Worm (Caenorhabditis elegans) whole organism, L1 larva: ENCODE measurements around the gene tif-1A.

Source experiments
- C16A3.4 ChIP-seq: fragments of 150-350 bp; optimal IDR thresholded peaks from 2 replicates; lab custom pipeline; 2014; ENCODE audit warnings: missing biosample characterization, missing genetic modification characterization
- F16B12.6 ChIP-seq: fragments of 150-350 bp; optimal IDR thresholded peaks from 2 replicates; lab custom pipeline; 2014; ENCODE audit warnings: missing biosample characterization, missing genetic modification characterization
- aly-2 ChIP-seq: fragments of 150-350 bp; optimal IDR thresholded peaks from 2 replicates; lab custom pipeline; 2014; ENCODE audit warnings: missing biosample characterization, missing genetic modification characterization
- blmp-1 ChIP-seq: fragments of 150-350 bp; optimal IDR thresholded peaks from 2 replicates; lab custom pipeline; 2014; ENCODE audit warnings: missing biosample characterization, missing genetic modification characterization
- ceh-8 ChIP-seq: fragments of 200-800 bp; sonication (Bioruptor generic); optimal IDR thresholded peaks from 2 replicates; lab custom pipeline; 2018; ENCODE audit warnings: mild to moderate bottlenecking, missing genetic modification characterization, moderate library complexity, missing compliant biosample characterization
- ceh-82 ChIP-seq, 3 experiments: fragments of 150-350 bp in 1 of 3; sonication (generic microtip) in 2 of 3; optimal IDR thresholded peaks; 2 replicates each; lab custom pipeline; 2014 to 2017; ENCODE audit warnings: missing biosample characterization in 3 of 3, missing genetic modification characterization in 3 of 3
- ceh-88 ChIP-seq: fragments of 200-800 bp; sonication (Bioruptor generic); IDR thresholded peaks from 2 replicates; pipeline ENCODE4 v1.3.6; 2022; ENCODE audit warnings: missing genetic modification characterization, missing compliant biosample characterization
- dpl-1 ChIP-seq, 3 experiments: fragments of 150-350 bp in 2 of 3; sonication (generic microtip) in 1 of 3; optimal IDR thresholded peaks; 2 replicates each; lab custom pipeline; 2014 to 2017; ENCODE audit warnings: missing biosample characterization in 3 of 3, missing genetic modification characterization in 3 of 3, missing genetic modification reagents in 3 of 3
- efl-1 ChIP-seq, 4 experiments: fragments of 150-350 bp; optimal IDR thresholded peaks in 3 of 4; peaks in 1 of 4; 1 replicate in 1 of 4; 2 replicates in 3 of 4; lab custom pipeline; 2014; ENCODE audit warnings: missing biosample characterization in 2 of 4, missing genetic modification characterization in 2 of 4, missing genetic modification reagents in 2 of 4
- efl-3 ChIP-seq: fragments of 200-800 bp; sonication (Bioruptor generic); optimal IDR thresholded peaks from 2 replicates; lab custom pipeline; 2018; ENCODE audit warnings: mild to moderate bottlenecking, missing genetic modification characterization, missing compliant biosample characterization
- elt-2 ChIP-seq: sonication (generic microtip); optimal IDR thresholded peaks from 2 replicates; lab custom pipeline; 2016; ENCODE audit warnings: missing genetic modification characterization, mild to moderate bottlenecking, inconsistent platforms, missing compliant biosample characterization, missing genetic modification reagents
- elt-3 ChIP-seq, 6 experiments: fragments of 150-350 bp in 1 of 6; sonication (generic microtip); optimal IDR thresholded peaks; 2 replicates each; lab custom pipeline; 2017 to 2018; ENCODE audit warnings: missing biosample characterization in 6 of 6, missing genetic modification characterization in 6 of 6, inconsistent platforms in 1 of 6
- fkh-10 ChIP-seq: sonication (generic microtip); optimal IDR thresholded peaks from 2 replicates; lab custom pipeline; 2017; ENCODE audit warnings: missing biosample characterization, missing genetic modification reagents, missing genetic modification characterization
- fkh-8 ChIP-seq: sonication (generic microtip); optimal IDR thresholded peaks from 2 replicates; lab custom pipeline; 2016; ENCODE audit warnings: mild to moderate bottlenecking, missing genetic modification characterization, missing compliant biosample characterization
- grh-1 ChIP-seq: fragments of 200-800 bp; sonication (Bioruptor generic); IDR thresholded peaks from 2 replicates; pipeline ENCODE4 v1.3.6; 2022; ENCODE audit warnings: missing genetic modification reagents, missing genetic modification characterization, missing compliant biosample characterization
- hlh-17 ChIP-seq: fragments of 200-800 bp; sonication (Bioruptor generic); optimal IDR thresholded peaks from 2 replicates; lab custom pipeline; 2018; ENCODE audit warnings: missing genetic modification characterization, mild to moderate bottlenecking, missing compliant biosample characterization, moderate library complexity, borderline replicate concordance
- hpl-2 ChIP-seq: fragments of 150-350 bp; optimal IDR thresholded peaks from 2 replicates; lab custom pipeline; 2014; ENCODE audit warnings: missing biosample characterization, missing genetic modification reagents, missing genetic modification characterization
- irx-1 ChIP-seq: sonication (generic microtip); optimal IDR thresholded peaks from 2 replicates; lab custom pipeline; 2016; ENCODE audit warnings: missing genetic modification characterization, missing compliant biosample characterization
- jun-1 ChIP-seq: fragments of 150-350 bp; optimal IDR thresholded peaks from 2 replicates; lab custom pipeline; 2014; ENCODE audit warnings: missing biosample characterization, missing genetic modification reagents, missing genetic modification characterization
- lin-14 ChIP-seq: fragments of 200-800 bp; sonication (Bioruptor generic); optimal IDR thresholded peaks from 2 replicates; lab custom pipeline; 2018; ENCODE audit warnings: mild to moderate bottlenecking, missing genetic modification characterization, moderate library complexity, missing compliant biosample characterization
- lin-15B ChIP-seq: fragments of 150-350 bp; sonication (generic microtip); optimal IDR thresholded peaks from 3 replicates; lab custom pipeline; 2014; ENCODE audit warnings: missing biosample characterization, missing genetic modification characterization
- lin-35 ChIP-seq, 2 experiments: fragments of 150-350 bp; optimal IDR thresholded peaks; 2 replicates each; lab custom pipeline; 2014; ENCODE audit warnings: missing biosample characterization in 2 of 2, missing genetic modification characterization in 2 of 2, missing genetic modification reagents in 2 of 2
- lir-3 ChIP-seq: sonication (generic microtip); optimal IDR thresholded peaks from 2 replicates; lab custom pipeline; 2016; ENCODE audit warnings: mild to moderate bottlenecking, missing genetic modification characterization, moderate library complexity, missing compliant biosample characterization; ENCODE audit not compliant: poor library complexity
- mab-9 ChIP-seq: fragments of 200-800 bp; sonication (Bioruptor generic); IDR thresholded peaks from 2 replicates; pipeline ENCODE4 v1.3.6; 2022; ENCODE audit warnings: missing genetic modification reagents, missing genetic modification characterization, missing compliant biosample characterization
- mdl-1 ChIP-seq, 2 experiments: fragments of 150-350 bp; optimal IDR thresholded peaks; 2 replicates each; lab custom pipeline; 2014 to 2017; ENCODE audit warnings: missing biosample characterization in 2 of 2, missing genetic modification characterization in 2 of 2, inconsistent platforms in 1 of 2
- mep-1 ChIP-seq: fragments of 150-350 bp; optimal IDR thresholded peaks from 2 replicates; lab custom pipeline; 2014; ENCODE audit warnings: missing biosample characterization, missing genetic modification characterization
- nhr-12 ChIP-seq: sonication (generic microtip); optimal IDR thresholded peaks from 2 replicates; lab custom pipeline; 2017; ENCODE audit warnings: missing biosample characterization, missing genetic modification characterization
- nhr-20 ChIP-seq: sonication (generic microtip); optimal IDR thresholded peaks from 2 replicates; lab custom pipeline; 2016; ENCODE audit warnings: mild to moderate bottlenecking, missing genetic modification characterization, missing compliant biosample characterization
- nhr-237 ChIP-seq: fragments of 150-350 bp; optimal IDR thresholded peaks from 2 replicates; lab custom pipeline; 2014; ENCODE audit warnings: missing biosample characterization, missing genetic modification characterization
- nhr-28 ChIP-seq: fragments of 150-350 bp; optimal IDR thresholded peaks from 2 replicates; lab custom pipeline; 2014; ENCODE audit warnings: missing biosample characterization, missing genetic modification characterization
- nhr-71 ChIP-seq: sonication (generic microtip); optimal IDR thresholded peaks from 2 replicates; lab custom pipeline; 2016; ENCODE audit warnings: mild to moderate bottlenecking, missing genetic modification characterization, moderate library complexity, missing compliant biosample characterization
- nhr-76 ChIP-seq: sonication (generic microtip); optimal IDR thresholded peaks from 2 replicates; lab custom pipeline; 2017; ENCODE audit warnings: missing biosample characterization, missing genetic modification characterization
- pag-3 ChIP-seq: sonication (generic microtip); optimal IDR thresholded peaks from 2 replicates; lab custom pipeline; 2017; ENCODE audit warnings: missing genetic modification characterization, mild to moderate bottlenecking, missing compliant biosample characterization, antibody characterized with exemption, borderline replicate concordance; ENCODE audit not compliant: insufficient read depth
- pqm-1 ChIP-seq: sonication (generic microtip); optimal IDR thresholded peaks from 3 replicates; lab custom pipeline; 2017; ENCODE audit warnings: missing biosample characterization, missing genetic modification characterization
- sox-4 ChIP-seq: sonication (generic microtip); optimal IDR thresholded peaks from 2 replicates; lab custom pipeline; 2016; ENCODE audit warnings: missing genetic modification characterization, missing compliant biosample characterization
- tbx-2 ChIP-seq: sonication (generic microtip); optimal IDR thresholded peaks from 2 replicates; lab custom pipeline; 2016; ENCODE audit warnings: missing genetic modification characterization, missing compliant biosample characterization
- unc-30 ChIP-seq: sonication (generic microtip); optimal IDR thresholded peaks from 2 replicates; lab custom pipeline; 2017; ENCODE audit warnings: missing biosample characterization, missing genetic modification characterization
- unc-62 ChIP-seq: fragments of 150-350 bp; optimal IDR thresholded peaks from 2 replicates; lab custom pipeline; 2014; ENCODE audit warnings: missing biosample characterization, missing genetic modification reagents, missing genetic modification characterization
- unc-86 ChIP-seq: sonication (generic microtip); optimal IDR thresholded peaks from 2 replicates; lab custom pipeline; 2016; ENCODE audit warnings: missing genetic modification characterization, missing compliant biosample characterization
- unc-98 ChIP-seq: fragments of 200-800 bp; sonication (Bioruptor generic); IDR thresholded peaks from 2 replicates; pipeline ENCODE4 v1.3.6; 2022; ENCODE audit warnings: missing genetic modification characterization, missing compliant biosample characterization
- vab-15 ChIP-seq: sonication (generic microtip); optimal IDR thresholded peaks from 2 replicates; lab custom pipeline; 2017; ENCODE audit warnings: missing genotype, mild to moderate bottlenecking, missing genetic modification characterization, missing compliant biosample characterization
- xbp-1 ChIP-seq: sonication (generic microtip); optimal IDR thresholded peaks from 2 replicates; lab custom pipeline; 2016; ENCODE audit warnings: missing genetic modification characterization, missing compliant biosample characterization
- zag-1 ChIP-seq: fragments of 150-350 bp; optimal IDR thresholded peaks from 2 replicates; lab custom pipeline; 2014; ENCODE audit warnings: missing biosample characterization, missing genetic modification characterization
- zip-4 ChIP-seq: fragments of 200-800 bp; sonication (Bioruptor generic); optimal IDR thresholded peaks from 2 replicates; lab custom pipeline; 2018; ENCODE audit warnings: mild to moderate bottlenecking, missing genetic modification characterization, moderate library complexity, missing compliant biosample characterization

The tif-1A gene

ce11 chrIII:3978438-3978837 is 25.5 kb downstream of the tif-1A start:
- peak; percentile 37 for TF ChIP-seq blmp-1
- no peak for TF ChIP-seq vab-15 (tag; lab: Kevin White, UChicago)
- TF ChIP-seq efl-1 (optimal IDR thresholded peaks at IDR 0.05; lab: Kevin White, UChicago): no peak
- TF ChIP-seq efl-1 (GFP tag; optimal IDR thresholded peaks at IDR 0.05 in 1 of 2; lab: Kevin White, UChicago): peak in 1 of 2 experiments; percentile 53
- no peak for TF ChIP-seq irx-1 (tag; lab: Kevin White, UChicago)
- TF ChIP-seq zag-1 (tag; lab: Kevin White, UChicago): no peak
- TF ChIP-seq nhr-28 (tag; lab: Kevin White, UChicago): no peak
- TF ChIP-seq C16A3.4 (tag; lab: Kevin White, UChicago): no peak
- no peak for TF ChIP-seq mdl-1 (tag; optimal IDR thresholded peaks at IDR 0.05; lab: Kevin White, UChicago)
- TF ChIP-seq hlh-17 (GFP tag; lab: Kevin White, UChicago): no peak
- TF ChIP-seq elt-3 (tag; optimal IDR thresholded peaks at IDR 0.05; lab: Kevin White, UChicago): no peak
- no peak for TF ChIP-seq tbx-2 (tag; lab: Kevin White, UChicago)
- TF ChIP-seq unc-30 (tag; lab: Kevin White, UChicago): no peak
- TF ChIP-seq fkh-8 (tag; lab: Kevin White, UChicago): no peak
- TF ChIP-seq hpl-2 (GFP tag; lab: Kevin White, UChicago): no peak
- TF ChIP-seq nhr-237 (tag; lab: Kevin White, UChicago): no peak
- TF ChIP-seq efl-3: no peak
- TF ChIP-seq mab-9 (GFP tag; lab: Robert Waterston, UW): no peak
- TF ChIP-seq lin-15B (tag; lab: Kevin White, UChicago): no peak
- no peak for TF ChIP-seq nhr-76 (tag; lab: Kevin White, UChicago)
- TF ChIP-seq nhr-12 (tag; lab: Kevin White, UChicago): no peak
- no peak for TF ChIP-seq xbp-1
- TF ChIP-seq nhr-71: peak; percentile 2
- TF ChIP-seq unc-86 (tag; lab: Kevin White, UChicago): no peak
- TF ChIP-seq mep-1 (tag; lab: Kevin White, UChicago): peak; percentile 22
- peak in 1 of 2 experiments; percentile 9 for TF ChIP-seq lin-35 (GFP tag; optimal IDR thresholded peaks at IDR 0.05; lab: Kevin White, UChicago)
- no peak for TF ChIP-seq ceh-8 (GFP tag; lab: Kevin White, UChicago)
- TF ChIP-seq fkh-10 (GFP tag; lab: Kevin White, UChicago): no peak
- TF ChIP-seq pag-3 (tag; lab: Kevin White, UChicago): no peak
- no peak for TF ChIP-seq elt-2 (tag; lab: Kevin White, UChicago)
- TF ChIP-seq pqm-1 (tag; lab: Kevin White, UChicago): no peak
- no peak for TF ChIP-seq jun-1 (tag; lab: Kevin White, UChicago)
- TF ChIP-seq zip-4 (GFP tag; lab: Kevin White, UChicago): no peak
- no peak for TF ChIP-seq grh-1
- no peak for TF ChIP-seq ceh-82 (tag; optimal IDR thresholded peaks at IDR 0.05; lab: Kevin White, UChicago)
- TF ChIP-seq dpl-1 (GFP tag; optimal IDR thresholded peaks at IDR 0.05; lab: Kevin White, UChicago): no peak
- TF ChIP-seq aly-2 (tag; lab: Kevin White, UChicago): no peak
- peak; percentile 80 for TF ChIP-seq lin-14 (GFP tag; lab: Kevin White, UChicago)
- TF ChIP-seq lir-3 (tag; lab: Kevin White, UChicago): no peak
- no peak for TF ChIP-seq ceh-88
- TF ChIP-seq sox-4 (tag; lab: Kevin White, UChicago): no peak
- no peak for TF ChIP-seq unc-62 (GFP tag; lab: Kevin White, UChicago)
- no peak for TF ChIP-seq F16B12.6
- TF ChIP-seq unc-98 (GFP tag; lab: Robert Waterston, UW): no peak
- peak; percentile 10 for TF ChIP-seq nhr-20 (tag; lab: Kevin White, UChicago)
